Worm (Caenorhabditis elegans): ENCODE measurements around the gene srsx-13.

ce11 chrV:5026438-5026837 lies 43.4 kb upstream of the srsx-13 start:
- TF ChIP-seq B0310.2 (tag; optimal IDR thresholded peaks at IDR 0.05) (no peak), sea-1 (GFP tag; conservative IDR thresholded peaks at IDR 0.05) (no peak), ceh-13 (GFP tag; optimal IDR thresholded peaks at IDR 0.05) (no peak), flt-1 (GFP tag; IDR thresholded peaks at IDR 0.05) (no peak), hmbx-1 (tag; optimal IDR thresholded peaks at IDR 0.05) (no peak), ama-1 (optimal IDR thresholded peaks at IDR 0.05) (no peak), hnd-1 (tag; optimal IDR thresholded peaks at IDR 0.05) (no peak)
